Fruit fly (Drosophila melanogaster) S2 (cell line): ENCODE measurements around the gene Mst89B.

Experiments
- CG8478 ChIP-seq: fragments of >200 bp; optimal IDR thresholded peaks from 2 replicates; lab custom pipeline; 2018
- CTCF ChIP-seq, 2 experiments: fragments of >200 bp; optimal IDR thresholded peaks; 2 replicates each; lab custom pipeline; 2018

DNA sequence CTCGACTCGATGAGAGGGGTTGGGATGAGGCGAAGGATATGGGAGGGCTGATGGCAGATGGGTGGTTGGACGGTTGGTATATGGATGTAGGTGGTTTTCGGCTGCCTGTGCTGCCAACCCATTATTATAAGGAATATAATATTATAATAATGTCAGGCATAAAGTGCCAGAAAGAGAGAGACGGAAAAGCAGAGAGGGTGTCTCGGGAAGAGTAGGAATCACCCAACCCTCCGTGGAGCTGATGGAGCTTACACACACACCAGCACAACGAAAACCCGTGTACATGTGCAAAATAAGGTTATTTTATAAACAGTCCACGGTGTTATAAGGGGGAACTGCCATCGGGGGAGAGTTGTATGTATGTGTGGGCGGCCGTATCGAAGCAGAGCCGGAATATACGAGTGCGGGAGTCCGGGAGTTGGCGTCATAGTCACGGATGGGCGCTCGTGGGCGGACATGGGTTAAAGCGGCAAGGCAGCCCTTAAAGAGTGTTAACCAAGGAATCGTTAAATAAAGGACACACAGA lies 18.2 kb upstream of the Mst89B start:
- TF ChIP-seq CTCF (optimal IDR thresholded peaks at IDR 0.05; lab: Kevin White, UChicago) (no peak), CG8478 (no peak)
